Worm (Caenorhabditis elegans) whole organism, young adult: ENCODE results near the gene C14H10.3.
A peak's percentile ranks its signal among the peaks of the same experiment; 100 is the strongest.

ENCODE experiments used
- B0261.1 ChIP-seq: sonication (generic microtip); optimal IDR thresholded peaks from 2 replicates; lab custom pipeline; 2016; ENCODE audit warnings: mild to moderate bottlenecking, missing genetic modification characterization, moderate library complexity, missing compliant biosample characterization
- F33H1.4 ChIP-seq: fragments of 200-800 bp; sonication (Bioruptor generic); IDR thresholded peaks from 2 replicates; pipeline ENCODE4 v1.3.6; 2022; ENCODE audit warnings: missing genetic modification reagents, missing genetic modification characterization, missing compliant biosample characterization
- F39B2.1 ChIP-seq: fragments of 200-800 bp; sonication (Bioruptor generic); IDR thresholded peaks from 2 replicates; pipeline ENCODE4 v1.3.6; 2022; ENCODE audit warnings: missing genetic modification reagents, missing genetic modification characterization, missing compliant biosample characterization
- F52B5.7 ChIP-seq: sonication (generic microtip); optimal IDR thresholded peaks from 2 replicates; lab custom pipeline; 2016; ENCODE audit warnings: mild to moderate bottlenecking, missing genetic modification characterization, missing compliant biosample characterization
- F57A8.1 ChIP-seq: fragments of 200-800 bp; sonication (Bioruptor generic); optimal IDR thresholded peaks from 2 replicates; lab custom pipeline; 2018; ENCODE audit warnings: mild to moderate bottlenecking, missing genetic modification characterization, moderate library complexity, missing compliant biosample characterization
- T26A5.8 ChIP-seq: sonication (generic microtip); optimal IDR thresholded peaks from 2 replicates; lab custom pipeline; 2016; ENCODE audit warnings: missing genetic modification characterization, missing compliant biosample characterization
- Y56A3A.18 ChIP-seq: fragments of 200-800 bp; sonication (Bioruptor generic); IDR thresholded peaks from 2 replicates; pipeline ENCODE4 v1.3.6; 2022; ENCODE audit warnings: missing genetic modification reagents, missing genetic modification characterization, missing compliant biosample characterization
- Y95B8A.8 ChIP-seq: fragments of 200-800 bp; sonication (Bioruptor generic); IDR thresholded peaks from 2 replicates; pipeline ENCODE4 v1.3.6; 2022; ENCODE audit warnings: missing genetic modification reagents, missing genetic modification characterization, missing compliant biosample characterization
- akir-1 ChIP-seq: fragments of 200-800 bp; sonication (Bioruptor generic); optimal IDR thresholded peaks from 2 replicates; lab custom pipeline; 2018; ENCODE audit warnings: mild to moderate bottlenecking, missing genetic modification characterization, moderate library complexity, missing compliant biosample characterization
- atf-7 ChIP-seq: sonication (generic microtip); optimal IDR thresholded peaks from 2 replicates; lab custom pipeline; 2017; ENCODE audit warnings: mild to moderate bottlenecking, missing genetic modification characterization, missing compliant biosample characterization
- attf-3 ChIP-seq: fragments of 200-800 bp; sonication (Bioruptor generic); conservative IDR thresholded peaks from 2 replicates; pipeline ENCODE4 v1.3.6; 2022; ENCODE audit warnings: missing genetic modification reagents, missing genetic modification characterization, missing compliant biosample characterization
- bed-2 ChIP-seq: fragments of 200-800 bp; sonication (Bioruptor generic); IDR thresholded peaks from 2 replicates; pipeline ENCODE4 v1.3.6; 2022; ENCODE audit warnings: missing genetic modification reagents, missing genetic modification characterization, missing compliant biosample characterization
- ccch-3 ChIP-seq: fragments of 200-800 bp; sonication (Bioruptor generic); optimal IDR thresholded peaks from 2 replicates; lab custom pipeline; 2018; ENCODE audit warnings: mild to moderate bottlenecking, missing genetic modification characterization, missing compliant biosample characterization
- cebp-1 ChIP-seq, 2 experiments: fragments of 200-800 bp in 1 of 2; sonication (Bioruptor generic) in 1 of 2; sonication (generic microtip) in 1 of 2; IDR thresholded peaks in 1 of 2; optimal IDR thresholded peaks in 1 of 2; 2 replicates each; pipeline versions ENCODE4 v1.3.6 to Lab custom; 2017 to 2022; ENCODE audit warnings: missing compliant biosample characterization in 2 of 2, missing genetic modification characterization in 2 of 2, mild to moderate bottlenecking in 1 of 2, missing genetic modification reagents in 1 of 2, moderate library complexity in 1 of 2
- dpff-1 ChIP-seq: sonication (generic microtip); optimal IDR thresholded peaks from 2 replicates; lab custom pipeline; 2017; ENCODE audit warnings: mild to moderate bottlenecking, missing genetic modification characterization, missing compliant biosample characterization
- efl-1 ChIP-seq: fragments of 150-350 bp; optimal IDR thresholded peaks from 2 replicates; lab custom pipeline; 2014; ENCODE audit warnings: missing biosample characterization, missing genetic modification reagents, missing genetic modification characterization
- egl-44 ChIP-seq: fragments of 200-800 bp; sonication (Bioruptor generic); IDR thresholded peaks from 2 replicates; pipeline ENCODE4 v1.3.6; 2022; ENCODE audit warnings: missing genetic modification reagents, missing genetic modification characterization, missing compliant biosample characterization
- egrh-3 ChIP-seq: fragments of 200-800 bp; sonication (Bioruptor generic); IDR thresholded peaks from 2 replicates; pipeline ENCODE4 v1.3.6; 2022; ENCODE audit warnings: missing genetic modification reagents, missing genetic modification characterization, missing compliant biosample characterization
- ets-4 ChIP-seq: fragments of 200-800 bp; sonication (Bioruptor generic); optimal IDR thresholded peaks from 2 replicates; lab custom pipeline; 2018; ENCODE audit warnings: mild to moderate bottlenecking, missing genetic modification characterization, missing compliant biosample characterization
- him-1 ChIP-seq: sonication (generic microtip); optimal IDR thresholded peaks from 2 replicates; lab custom pipeline; 2016; ENCODE audit warnings: missing genotype, missing genetic modification reagents, missing genetic modification characterization, missing compliant biosample characterization
- hmg-1.2 ChIP-seq: fragments of 200-800 bp; sonication (Bioruptor generic); IDR thresholded peaks from 2 replicates; pipeline ENCODE4 v1.3.6; 2022; ENCODE audit warnings: missing genetic modification reagents, missing genetic modification characterization, missing compliant biosample characterization
- hmg-20 ChIP-seq: fragments of 200-800 bp; sonication (Bioruptor generic); IDR thresholded peaks from 2 replicates; pipeline ENCODE4 v1.3.6; 2022; ENCODE audit warnings: missing genetic modification reagents, missing genetic modification characterization, missing compliant biosample characterization
- hrde-1 ChIP-seq: sonication (generic microtip); optimal IDR thresholded peaks from 2 replicates; lab custom pipeline; 2016; ENCODE audit warnings: missing genetic modification characterization, mild to moderate bottlenecking, missing compliant biosample characterization, moderate library complexity, missing genotype, missing genetic modification reagents, borderline replicate concordance
- lin-26 ChIP-seq: fragments of 200-800 bp; sonication (Bioruptor generic); IDR thresholded peaks from 2 replicates; pipeline ENCODE4 v1.3.6; 2022; ENCODE audit warnings: missing genetic modification reagents, missing genetic modification characterization, missing compliant biosample characterization
- lin-35 ChIP-seq, 3 experiments: fragments of 150-350 bp in 2 of 3; sonication (generic microtip) in 1 of 3; optimal IDR thresholded peaks; 2 replicates each; lab custom pipeline; 2014 to 2018; ENCODE audit warnings: missing biosample characterization in 3 of 3, missing genetic modification characterization in 3 of 3, missing genetic modification reagents in 3 of 3
- lsl-1 ChIP-seq: fragments of 200-800 bp; sonication (Bioruptor generic); optimal IDR thresholded peaks from 2 replicates; lab custom pipeline; 2018; ENCODE audit warnings: mild to moderate bottlenecking, missing genetic modification characterization, moderate library complexity, missing compliant biosample characterization
- lsy-27 ChIP-seq: sonication (generic microtip); optimal IDR thresholded peaks from 2 replicates; lab custom pipeline; 2017; ENCODE audit warnings: missing genetic modification characterization, mild to moderate bottlenecking, missing compliant biosample characterization, antibody characterized with exemption, missing genotype, borderline replicate concordance; ENCODE audit not compliant: insufficient read depth
- madf-10 ChIP-seq: sonication (generic microtip); optimal IDR thresholded peaks from 2 replicates; lab custom pipeline; 2016; ENCODE audit warnings: mild to moderate bottlenecking, missing genetic modification characterization, missing compliant biosample characterization
- madf-3 ChIP-seq: fragments of 200-800 bp; sonication (Bioruptor generic); IDR thresholded peaks from 2 replicates; pipeline ENCODE4 v1.3.6; 2022; ENCODE audit warnings: missing genetic modification reagents, missing genetic modification characterization, missing compliant biosample characterization
- mes-4 ChIP-seq: sonication (generic microtip); optimal IDR thresholded peaks from 2 replicates; lab custom pipeline; 2016; ENCODE audit warnings: missing genotype, missing genetic modification characterization, missing compliant biosample characterization
- mxl-1 ChIP-seq: sonication (generic microtip); optimal IDR thresholded peaks from 2 replicates; lab custom pipeline; 2016; ENCODE audit warnings: missing genetic modification characterization, missing compliant biosample characterization
- snpc-1.3 ChIP-seq: sonication (generic microtip); optimal IDR thresholded peaks from 2 replicates; lab custom pipeline; 2017; ENCODE audit warnings: missing genetic modification characterization, mild to moderate bottlenecking, missing compliant biosample characterization, antibody characterized with exemption, moderate library complexity, missing genotype, missing genetic modification reagents; ENCODE audit not compliant: insufficient read depth
- somi-1 ChIP-seq: fragments of 200-800 bp; sonication (Bioruptor generic); optimal IDR thresholded peaks from 2 replicates; lab custom pipeline; 2018; ENCODE audit warnings: mild to moderate bottlenecking, missing genetic modification characterization, missing compliant biosample characterization
- tlf-1 ChIP-seq: fragments of 200-800 bp; sonication (Bioruptor generic); optimal IDR thresholded peaks from 2 replicates; lab custom pipeline; 2018; ENCODE audit warnings: mild to moderate bottlenecking, missing genetic modification characterization, missing compliant biosample characterization
- unc-62 ChIP-seq: fragments of 150-350 bp; optimal IDR thresholded peaks from 2 replicates; lab custom pipeline; 2014; ENCODE audit warnings: missing biosample characterization, missing genetic modification reagents, missing genetic modification characterization
- ztf-28 ChIP-seq: fragments of 200-800 bp; sonication (Bioruptor generic); IDR thresholded peaks from 2 replicates; pipeline ENCODE4 v1.3.6; 2022; ENCODE audit warnings: missing genetic modification reagents, missing genetic modification characterization, missing compliant biosample characterization

The C14H10.3 gene

DNA sequence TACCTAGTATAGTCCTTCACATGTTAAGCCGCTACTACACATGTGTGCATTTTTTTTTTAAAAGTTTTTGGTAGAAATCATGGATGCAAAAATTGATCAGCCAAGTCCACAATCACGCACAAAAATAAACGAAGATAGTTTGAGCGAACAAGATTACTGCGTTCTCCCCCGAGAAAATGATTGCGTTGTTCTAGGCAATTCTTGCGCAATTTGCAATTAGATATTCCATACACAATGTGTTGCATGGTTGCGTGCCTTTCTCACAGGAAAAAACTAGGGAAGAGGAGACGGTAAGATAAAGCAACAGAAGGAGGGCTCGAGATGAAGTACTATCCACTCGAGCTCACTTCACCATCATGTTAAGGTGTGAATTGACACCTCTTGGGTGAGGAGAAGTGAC is 21.9 kb downstream of the C14H10.3 start:
- no peak for TF ChIP-seq Y56A3A.18
- no peak for TF ChIP-seq lin-26 (GFP tag; lab: Robert Waterston, UW)
- no peak for TF ChIP-seq lsl-1 (GFP tag; lab: Kevin White, UChicago)
- TF ChIP-seq F39B2.1 (GFP tag; lab: Robert Waterston, UW), result no peak
- TF ChIP-seq efl-1 (GFP tag; lab: Kevin White, UChicago), result no peak
- TF ChIP-seq hrde-1 (tag; lab: Kevin White, UChicago), result no peak
- TF ChIP-seq somi-1 (GFP tag; lab: Kevin White, UChicago), result no peak
- no peak for TF ChIP-seq unc-62 (GFP tag; lab: Kevin White, UChicago)
- TF ChIP-seq ets-4, result no peak
- no peak for TF ChIP-seq dpff-1 (tag; lab: Kevin White, UChicago)
- TF ChIP-seq bed-2 (GFP tag; lab: Robert Waterston, UW), result no peak
- no peak for TF ChIP-seq snpc-1.3
- no peak for TF ChIP-seq madf-10
- TF ChIP-seq Y95B8A.8 (GFP tag; lab: Robert Waterston, UW), result no peak
- no peak for TF ChIP-seq tlf-1 (GFP tag; lab: Kevin White, UChicago)

ce11 chrX:10205321-10205720 is 22.6 kb downstream of the C14H10.3 start, which contains the start of gene sex-1:
sex-1 (minus strand) TSS chrX:10205421.
- no peak for TF ChIP-seq F33H1.4 (GFP tag; lab: Robert Waterston, UW)
- TF ChIP-seq B0261.1 (tag; lab: Kevin White, UChicago), result no peak
- TF ChIP-seq, all 124 proteins: peak for 0

- peak; percentile 27 for TF ChIP-seq unc-62 (GFP tag; lab: Kevin White, UChicago)
- TF ChIP-seq ccch-3 (GFP tag; lab: Kevin White, UChicago), result no peak
These were observed 23.4 kb downstream of the C14H10.3 start for ce11 chrX:10204313-10205063.

ce11 chrX:10203501-10203900 is 24.4 kb downstream of the C14H10.3 start:
- no peak for TF ChIP-seq hrde-1 (tag; lab: Kevin White, UChicago)
- no peak for TF ChIP-seq mes-4 (tag; lab: Kevin White, UChicago)
- TF ChIP-seq madf-3 (GFP tag; lab: Robert Waterston, UW), result no peak
- no peak for TF ChIP-seq lsl-1 (GFP tag; lab: Kevin White, UChicago)
- no peak for TF ChIP-seq lin-35 (GFP tag; optimal IDR thresholded peaks at IDR 0.05; lab: Kevin White, UChicago)
- no peak for TF ChIP-seq mxl-1 (tag; lab: Kevin White, UChicago)
- no peak for TF ChIP-seq F52B5.7 (tag; lab: Kevin White, UChicago)
- no peak for TF ChIP-seq tlf-1 (GFP tag; lab: Kevin White, UChicago)
- TF ChIP-seq atf-7 (tag; lab: Kevin White, UChicago), result no peak
- no peak for TF ChIP-seq attf-3 (GFP tag; lab: Robert Waterston, UW)
- TF ChIP-seq akir-1, result no peak
- no peak for TF ChIP-seq hmg-20 (GFP tag; lab: Robert Waterston, UW)
- no peak for TF ChIP-seq F39B2.1 (GFP tag; lab: Robert Waterston, UW)
- TF ChIP-seq lsy-27 (tag; lab: Kevin White, UChicago), result no peak

DNA sequence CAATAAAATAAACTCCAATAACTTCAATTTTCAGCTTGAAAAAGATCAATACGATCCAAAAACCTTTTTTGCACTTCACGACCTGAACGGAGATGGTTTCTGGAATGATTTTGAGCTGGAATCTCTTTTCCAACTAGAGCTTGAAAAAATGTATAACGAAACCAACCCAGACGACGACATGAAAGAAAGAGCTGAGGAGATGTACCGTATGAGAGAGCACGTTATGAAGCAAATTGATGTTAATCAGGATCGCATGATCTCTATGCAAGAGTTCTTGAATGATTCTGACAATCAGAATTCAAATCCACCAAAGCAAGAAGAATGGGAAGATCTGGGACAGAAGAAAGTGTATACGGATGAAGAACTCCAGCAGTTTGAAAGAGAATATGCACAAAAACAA is 28.7 kb downstream of the C14H10.3 start:
- no peak for TF ChIP-seq egl-44 (GFP tag; lab: Robert Waterston, UW)
- no peak for TF ChIP-seq lin-26 (GFP tag; lab: Robert Waterston, UW)
- TF ChIP-seq Y56A3A.18, result no peak
- no peak for TF ChIP-seq T26A5.8 (tag; lab: Kevin White, UChicago)
- no peak for TF ChIP-seq ztf-28 (GFP tag; lab: Robert Waterston, UW)
- TF ChIP-seq him-1 (tag; lab: Kevin White, UChicago), result no peak
- no peak for TF ChIP-seq hmg-1.2 (GFP tag; lab: Robert Waterston, UW)
- TF ChIP-seq cebp-1 (GFP tag; IDR thresholded peaks at IDR 0.05; lab: Robert Waterston, UW), result no peak
- TF ChIP-seq cebp-1 (tag; optimal IDR thresholded peaks at IDR 0.05; lab: Kevin White, UChicago), result no peak
- no peak for TF ChIP-seq ets-4
- TF ChIP-seq F57A8.1 (GFP tag; lab: Kevin White, UChicago), result no peak
- TF ChIP-seq egrh-3 (GFP tag; lab: Robert Waterston, UW), result no peak
